Worm (Caenorhabditis elegans): Measurements from ENCODE around the gene C33H5.13.

C33H5.13 gene

DNA sequence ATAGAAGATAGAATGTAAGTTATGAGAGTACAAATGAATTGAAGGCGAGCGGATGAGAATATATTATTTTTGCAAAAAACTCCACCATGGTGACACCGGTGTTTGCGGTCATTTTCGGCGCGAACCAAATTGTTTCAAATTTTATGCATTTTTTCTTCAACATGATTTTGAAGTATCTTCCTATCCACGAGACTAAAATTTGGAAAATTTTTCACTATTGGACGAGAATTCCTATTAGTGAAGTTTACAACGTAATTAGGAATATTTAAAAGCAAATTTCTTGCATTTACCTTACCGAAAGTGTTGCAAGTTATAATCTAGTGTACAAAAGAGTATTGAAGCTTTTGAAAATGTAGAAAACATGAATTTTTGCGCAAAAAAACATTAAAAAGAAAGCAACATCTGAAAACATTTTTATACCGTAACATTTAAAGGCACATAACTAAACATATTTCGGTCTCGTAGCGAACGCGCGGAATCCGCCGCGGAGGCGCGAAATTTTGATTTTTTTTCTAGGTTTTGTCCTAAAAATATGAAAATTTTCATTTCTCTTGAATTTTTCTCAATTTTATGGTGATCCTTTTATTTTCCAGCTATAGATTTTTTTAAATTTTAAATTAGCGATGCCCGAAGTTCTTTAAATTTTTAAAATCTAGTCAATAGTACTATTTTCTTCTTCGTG lies 4.5 kb upstream of the C33H5.13 start, which contains the start of gene sgo-1 (continued):
- TF ChIP-seq tlf-1 (GFP tag; optimal IDR thresholded peaks at IDR 0.05), result peak; percentile 93
- TF ChIP-seq him-1 (tag; optimal IDR thresholded peaks at IDR 0.05), result peak; percentile 24
- TF ChIP-seq lin-40 (tag; optimal IDR thresholded peaks at IDR 0.05), result no peak
- TF ChIP-seq nhr-27 (tag; optimal IDR thresholded peaks at IDR 0.05), result no peak
- TF ChIP-seq snpc-3.4 (tag; optimal IDR thresholded peaks at IDR 0.05), result peak; percentile 95
- no peak for TF ChIP-seq nfya-1 (tag; optimal IDR thresholded peaks at IDR 0.05; ENCODE audit: borderline replicate concordance, insufficient read depth)
- TF ChIP-seq snpc-1.1 (tag; optimal IDR thresholded peaks at IDR 0.05; ENCODE audit: insufficient read depth), result peak; percentile 53
- peak; percentile 69; the same call in 1 of the 2 replicates for TF ChIP-seq lir-1 (GFP tag; conservative IDR thresholded peaks at IDR 0.05)
- peak; percentile 73; the same call in 1 of the 2 replicates for TF ChIP-seq ztf-28 (GFP tag; IDR thresholded peaks at IDR 0.05)
- TF ChIP-seq nfyb-1 (GFP tag; IDR thresholded peaks at IDR 0.05), result peak; percentile 62; the same call in 1 of the 2 replicates
- TF ChIP-seq lin-35 (GFP tag; optimal IDR thresholded peaks at IDR 0.05), result peak in 2 of 3 experiments; percentile 2 to 82
- peak; percentile 87 for TF ChIP-seq Y79H2A.3 (GFP tag; conservative IDR thresholded peaks at IDR 0.05)
- peak; percentile 88 for TF ChIP-seq C17E4.6 (GFP tag; IDR thresholded peaks at IDR 0.05)
- TF ChIP-seq ztf-6 (GFP tag; IDR thresholded peaks at IDR 0.05), result no peak
- TF ChIP-seq B0019.2 (GFP tag; conservative IDR thresholded peaks at IDR 0.05), result peak; percentile 90
- peak; percentile 99 for TF ChIP-seq D2030.7 (GFP tag; IDR thresholded peaks at IDR 0.05)
- peak; percentile 99 for TF ChIP-seq xnd-1 (tag; optimal IDR thresholded peaks at IDR 0.05)
- peak; percentile 85 for TF ChIP-seq attf-6 (GFP tag; IDR thresholded peaks at IDR 0.05)
- TF ChIP-seq attf-3 (GFP tag; conservative IDR thresholded peaks at IDR 0.05), result peak; percentile 41; the same call in 1 of the 2 replicates
- TF ChIP-seq rcor-1 (GFP tag; IDR thresholded peaks at IDR 0.05), result peak; percentile 93
- peak; percentile 98 for TF ChIP-seq madf-8 (GFP tag; conservative IDR thresholded peaks at IDR 0.05)
- peak; percentile 69 for TF ChIP-seq hrde-1 (tag; optimal IDR thresholded peaks at IDR 0.05; ENCODE audit: borderline replicate concordance)
- peak; percentile 87 for TF ChIP-seq B0336.3 (GFP tag; IDR thresholded peaks at IDR 0.05)
- TF ChIP-seq Y53F4B.3 (GFP tag; IDR thresholded peaks at IDR 0.05), result peak; percentile 49; the same call in 1 of the 2 replicates
- peak; percentile 77; the same call in 1 of the 2 replicates for TF ChIP-seq pbrm-1 (GFP tag; IDR thresholded peaks at IDR 0.05)
- no peak for TF ChIP-seq nhr-120 (GFP tag; IDR thresholded peaks at IDR 0.05)
- peak; percentile 66; the same call in 1 of the 2 replicates for TF ChIP-seq ceh-100 (GFP tag; IDR thresholded peaks at IDR 0.05)
- no peak for TF ChIP-seq F22D6.2 (tag; optimal IDR thresholded peaks at IDR 0.05)
- peak; percentile 100 for TF ChIP-seq madf-6 (GFP tag; IDR thresholded peaks at IDR 0.05)
- TF ChIP-seq efl-1 (GFP tag; optimal IDR thresholded peaks at IDR 0.05), result peak; percentile 100
- TF ChIP-seq T07F8.4 (tag; optimal IDR thresholded peaks at IDR 0.05), result no peak
- TF ChIP-seq madf-3 (GFP tag; IDR thresholded peaks at IDR 0.05), result peak; percentile 97
- no peak for TF ChIP-seq zim-3 (tag; optimal IDR thresholded peaks at IDR 0.05)
- TF ChIP-seq athp-1 (tag; optimal IDR thresholded peaks at IDR 0.05), result peak; percentile 70
- TF ChIP-seq Y95B8A.8 (GFP tag; IDR thresholded peaks at IDR 0.05), result peak; percentile 98
- peak; percentile 70; the same call in 1 of the 2 replicates for TF ChIP-seq nfya-2 (GFP tag; IDR thresholded peaks at IDR 0.05)
- TF ChIP-seq hsf-1 (GFP tag; IDR thresholded peaks at IDR 0.05), result peak; percentile 92
- peak; percentile 91 for TF ChIP-seq dox-1 (GFP tag; IDR thresholded peaks at IDR 0.05)
- TF ChIP-seq unc-130 (GFP tag; optimal IDR thresholded peaks at IDR 0.05), result peak; percentile 87
- TF ChIP-seq snpc-4 (GFP tag; optimal IDR thresholded peaks at IDR 0.05), result peak; percentile 70
- TF ChIP-seq snpc-4 (tag; optimal IDR thresholded peaks at IDR 0.05), result peak in 3 of 4 experiments; percentile 41 to 70 (median 60)
